Worm (Caenorhabditis elegans) whole organism, young adult: ENCODE data around the gene K12D12.4.
A peak's percentile ranks its signal among the peaks of the same experiment; 100 is the strongest.

Experiments
- F22D6.2 ChIP-seq: sonication (generic microtip); optimal IDR thresholded peaks from 2 replicates; lab custom pipeline; 2016; ENCODE audit warnings: mild to moderate bottlenecking, missing genetic modification characterization, missing compliant biosample characterization
- F37B4.10 ChIP-seq: fragments of 200-800 bp; sonication (Bioruptor generic); IDR thresholded peaks from 2 replicates; pipeline ENCODE4 v1.3.6; 2022; ENCODE audit warnings: missing genetic modification characterization, missing compliant biosample characterization
- F39B2.1 ChIP-seq: fragments of 200-800 bp; sonication (Bioruptor generic); IDR thresholded peaks from 2 replicates; pipeline ENCODE4 v1.3.6; 2022; ENCODE audit warnings: missing genetic modification reagents, missing genetic modification characterization, missing compliant biosample characterization
- F49E8.2 ChIP-seq: sonication (generic microtip); optimal IDR thresholded peaks from 3 replicates; lab custom pipeline; 2017; ENCODE audit warnings: missing genetic modification characterization, mild to moderate bottlenecking, missing compliant biosample characterization, antibody characterized with exemption, moderate library complexity; ENCODE audit not compliant: insufficient read depth
- K12H6.12 ChIP-seq: fragments of 200-800 bp; sonication (Bioruptor generic); optimal IDR thresholded peaks from 2 replicates; lab custom pipeline; 2018; ENCODE audit warnings: mild to moderate bottlenecking, missing genetic modification characterization, missing compliant biosample characterization
- Y67H2A.10 ChIP-seq: fragments of 200-800 bp; sonication (Bioruptor generic); conservative IDR thresholded peaks from 2 replicates; pipeline ENCODE4 v1.3.6; 2022; ENCODE audit warnings: missing genetic modification reagents, missing genetic modification characterization, missing compliant biosample characterization
- ama-1 ChIP-seq, 3 experiments: fragments of 150-350 bp in 1 of 3; sonication (generic microtip) in 2 of 3; optimal IDR thresholded peaks; 2 replicates each; lab custom pipeline; 2014 to 2018; ENCODE audit warnings: missing biosample characterization in 2 of 3, missing genetic modification characterization in 2 of 3, missing genetic modification reagents in 2 of 3
- atf-7 ChIP-seq: sonication (generic microtip); optimal IDR thresholded peaks from 2 replicates; lab custom pipeline; 2017; ENCODE audit warnings: mild to moderate bottlenecking, missing genetic modification characterization, missing compliant biosample characterization
- attf-3 ChIP-seq: fragments of 200-800 bp; sonication (Bioruptor generic); conservative IDR thresholded peaks from 2 replicates; pipeline ENCODE4 v1.3.6; 2022; ENCODE audit warnings: missing genetic modification reagents, missing genetic modification characterization, missing compliant biosample characterization
- attf-5 ChIP-seq: fragments of 200-800 bp; sonication (Bioruptor generic); optimal IDR thresholded peaks from 2 replicates; lab custom pipeline; 2018; ENCODE audit warnings: mild to moderate bottlenecking, missing genetic modification characterization, missing compliant biosample characterization
- bed-1 ChIP-seq: fragments of 200-800 bp; sonication (Bioruptor generic); IDR thresholded peaks from 2 replicates; pipeline ENCODE4 v1.3.6; 2022; ENCODE audit warnings: missing genetic modification reagents, missing genetic modification characterization, missing compliant biosample characterization
- ceh-79 ChIP-seq: sonication (generic microtip); optimal IDR thresholded peaks from 2 replicates; lab custom pipeline; 2017; ENCODE audit warnings: mild to moderate bottlenecking, missing genetic modification characterization, missing compliant biosample characterization
- ceh-91 ChIP-seq: fragments of 200-800 bp; sonication (Bioruptor generic); IDR thresholded peaks from 2 replicates; pipeline ENCODE4 v1.3.6; 2022; ENCODE audit warnings: missing genetic modification reagents, missing genetic modification characterization, missing compliant biosample characterization
- die-1 ChIP-seq: sonication (generic microtip); optimal IDR thresholded peaks from 2 replicates; lab custom pipeline; 2016; ENCODE audit warnings: missing genotype, mild to moderate bottlenecking, missing genetic modification characterization, missing compliant biosample characterization
- dox-1 ChIP-seq: fragments of 200-800 bp; sonication (Bioruptor generic); IDR thresholded peaks from 2 replicates; pipeline ENCODE4 v1.3.6; 2022; ENCODE audit warnings: missing genetic modification reagents, missing genetic modification characterization, missing compliant biosample characterization
- dpl-1 ChIP-seq: fragments of 150-350 bp; optimal IDR thresholded peaks from 2 replicates; lab custom pipeline; 2014; ENCODE audit warnings: missing biosample characterization, missing genetic modification reagents, missing genetic modification characterization
- egl-44 ChIP-seq: fragments of 200-800 bp; sonication (Bioruptor generic); IDR thresholded peaks from 2 replicates; pipeline ENCODE4 v1.3.6; 2022; ENCODE audit warnings: missing genetic modification reagents, missing genetic modification characterization, missing compliant biosample characterization
- egrh-3 ChIP-seq: fragments of 200-800 bp; sonication (Bioruptor generic); IDR thresholded peaks from 2 replicates; pipeline ENCODE4 v1.3.6; 2022; ENCODE audit warnings: missing genetic modification reagents, missing genetic modification characterization, missing compliant biosample characterization
- fkh-3 ChIP-seq: sonication (generic microtip); optimal IDR thresholded peaks from 2 replicates; lab custom pipeline; 2016; ENCODE audit warnings: mild to moderate bottlenecking, missing genetic modification characterization, missing compliant biosample characterization
- gei-17 ChIP-seq: fragments of 200-800 bp; sonication (Bioruptor generic); optimal IDR thresholded peaks from 2 replicates; lab custom pipeline; 2018; ENCODE audit warnings: mild to moderate bottlenecking, missing genetic modification characterization, missing compliant biosample characterization
- hlh-12 ChIP-seq: sonication (generic microtip); optimal IDR thresholded peaks from 2 replicates; lab custom pipeline; 2016; ENCODE audit warnings: missing genetic modification characterization, missing compliant biosample characterization
- hrde-1 ChIP-seq: sonication (generic microtip); optimal IDR thresholded peaks from 2 replicates; lab custom pipeline; 2016; ENCODE audit warnings: missing genetic modification characterization, mild to moderate bottlenecking, missing compliant biosample characterization, moderate library complexity, missing genotype, missing genetic modification reagents, borderline replicate concordance
- hsf-1 ChIP-seq: fragments of 200-800 bp; sonication (Bioruptor generic); IDR thresholded peaks from 2 replicates; pipeline ENCODE4 v1.3.6; 2022; ENCODE audit warnings: missing genetic modification reagents, missing genetic modification characterization, missing compliant biosample characterization
- madf-6 ChIP-seq: fragments of 200-800 bp; sonication (Bioruptor generic); IDR thresholded peaks from 2 replicates; pipeline ENCODE4 v1.3.6; 2022; ENCODE audit warnings: missing genetic modification reagents, missing genetic modification characterization, missing compliant biosample characterization
- mel-28 ChIP-seq: sonication (generic microtip); optimal IDR thresholded peaks from 2 replicates; lab custom pipeline; 2016; ENCODE audit warnings: borderline replicate concordance, mild to moderate bottlenecking, missing genetic modification characterization, missing compliant biosample characterization
- nfya-1 ChIP-seq: sonication (generic microtip); optimal IDR thresholded peaks from 2 replicates; lab custom pipeline; 2017; ENCODE audit warnings: antibody characterized with exemption, missing compliant biosample characterization, missing genetic modification characterization, borderline replicate concordance; ENCODE audit not compliant: insufficient read depth
- nfya-2 ChIP-seq: fragments of 200-800 bp; sonication (Bioruptor generic); IDR thresholded peaks from 2 replicates; pipeline ENCODE4 v1.3.6; 2022; ENCODE audit warnings: missing genetic modification reagents, missing genetic modification characterization, missing compliant biosample characterization
- nhr-27 ChIP-seq: fragments of 200-800 bp; sonication (Bioruptor generic); optimal IDR thresholded peaks from 2 replicates; lab custom pipeline; 2018; ENCODE audit warnings: mild to moderate bottlenecking, missing genetic modification characterization, moderate library complexity, missing compliant biosample characterization
- nhr-80 ChIP-seq: sonication (generic microtip); optimal IDR thresholded peaks from 2 replicates; lab custom pipeline; 2016; ENCODE audit warnings: missing genetic modification characterization, missing compliant biosample characterization
- nhr-90 ChIP-seq: sonication (generic microtip); optimal IDR thresholded peaks from 2 replicates; lab custom pipeline; 2016; ENCODE audit warnings: missing genotype, mild to moderate bottlenecking, missing genetic modification characterization, missing compliant biosample characterization
- pbrm-1 ChIP-seq: fragments of 200-800 bp; sonication (Bioruptor generic); IDR thresholded peaks from 2 replicates; pipeline ENCODE4 v1.3.6; 2022; ENCODE audit warnings: missing genetic modification reagents, missing genetic modification characterization, missing compliant biosample characterization
- rec-8 ChIP-seq, 2 experiments: sonication (generic microtip); optimal IDR thresholded peaks; 2 replicates each; lab custom pipeline; 2016; ENCODE audit warnings: mild to moderate bottlenecking in 2 of 2, missing genetic modification characterization in 2 of 2, missing genetic modification reagents in 2 of 2, missing genotype in 2 of 2, missing biosample characterization in 1 of 2, missing compliant biosample characterization in 1 of 2, moderate library complexity in 1 of 2
- repo-1 ChIP-seq: sonication (generic microtip); optimal IDR thresholded peaks from 2 replicates; lab custom pipeline; 2017; ENCODE audit warnings: mild to moderate bottlenecking, missing genetic modification characterization, missing compliant biosample characterization
- rpc-1 ChIP-seq, 2 experiments: fragments of 150-350 bp in 1 of 2; sonication (generic microtip) in 1 of 2; optimal IDR thresholded peaks; 2 replicates each; lab custom pipeline; 2014 to 2018; ENCODE audit warnings: missing biosample characterization in 1 of 2, missing genetic modification characterization in 1 of 2, missing genetic modification reagents in 1 of 2, missing genotype in 1 of 2
- snpc-1.1 ChIP-seq: sonication (generic microtip); optimal IDR thresholded peaks from 2 replicates; lab custom pipeline; 2017; ENCODE audit warnings: missing genetic modification characterization, mild to moderate bottlenecking, missing compliant biosample characterization, antibody characterized with exemption, moderate library complexity, missing genotype, missing genetic modification reagents; ENCODE audit not compliant: insufficient read depth
- snpc-1.3 ChIP-seq: sonication (generic microtip); optimal IDR thresholded peaks from 2 replicates; lab custom pipeline; 2017; ENCODE audit warnings: missing genetic modification characterization, mild to moderate bottlenecking, missing compliant biosample characterization, antibody characterized with exemption, moderate library complexity, missing genotype, missing genetic modification reagents; ENCODE audit not compliant: insufficient read depth
- snpc-3.4 ChIP-seq: sonication (generic microtip); optimal IDR thresholded peaks from 2 replicates; lab custom pipeline; 2017; ENCODE audit warnings: missing genetic modification characterization, mild to moderate bottlenecking, missing compliant biosample characterization, antibody characterized with exemption, moderate library complexity, missing genotype, missing genetic modification reagents
- snpc-4 ChIP-seq, 5 experiments: fragments of 150-350 bp in 1 of 5; sonication (generic microtip) in 4 of 5; optimal IDR thresholded peaks; 2 replicates each; lab custom pipeline; 2014 to 2018; ENCODE audit warnings: missing genetic modification characterization in 5 of 5, missing biosample characterization in 3 of 5, antibody characterized with exemption in 2 of 5, mild to moderate bottlenecking in 2 of 5, missing compliant biosample characterization in 2 of 5, missing genotype in 2 of 5, moderate library complexity in 2 of 5, missing genetic modification reagents in 1 of 5
- somi-1 ChIP-seq: fragments of 200-800 bp; sonication (Bioruptor generic); optimal IDR thresholded peaks from 2 replicates; lab custom pipeline; 2018; ENCODE audit warnings: mild to moderate bottlenecking, missing genetic modification characterization, missing compliant biosample characterization
- sptf-2 ChIP-seq: fragments of 200-800 bp; sonication (Bioruptor generic); optimal IDR thresholded peaks from 2 replicates; lab custom pipeline; 2018; ENCODE audit warnings: mild to moderate bottlenecking, missing genetic modification characterization, missing compliant biosample characterization
- tbx-9 ChIP-seq: sonication (generic microtip); optimal IDR thresholded peaks from 2 replicates; lab custom pipeline; 2016; ENCODE audit warnings: borderline replicate concordance, missing genetic modification characterization, inconsistent platforms, missing compliant biosample characterization
- xnd-1 ChIP-seq: sonication (generic microtip); optimal IDR thresholded peaks from 2 replicates; lab custom pipeline; 2016; ENCODE audit warnings: missing genotype, missing genetic modification reagents, missing genetic modification characterization, missing compliant biosample characterization
- ztf-22 ChIP-seq: fragments of 200-800 bp; sonication (Bioruptor generic); optimal IDR thresholded peaks from 2 replicates; lab custom pipeline; 2018; ENCODE audit warnings: mild to moderate bottlenecking, missing genetic modification characterization, moderate library complexity, missing compliant biosample characterization
- ztf-25 ChIP-seq: fragments of 200-800 bp; sonication (Bioruptor generic); IDR thresholded peaks from 2 replicates; pipeline ENCODE4 v1.3.6; 2022; ENCODE audit warnings: missing genetic modification reagents, missing genetic modification characterization, missing compliant biosample characterization

K12D12.4 gene

DNA sequence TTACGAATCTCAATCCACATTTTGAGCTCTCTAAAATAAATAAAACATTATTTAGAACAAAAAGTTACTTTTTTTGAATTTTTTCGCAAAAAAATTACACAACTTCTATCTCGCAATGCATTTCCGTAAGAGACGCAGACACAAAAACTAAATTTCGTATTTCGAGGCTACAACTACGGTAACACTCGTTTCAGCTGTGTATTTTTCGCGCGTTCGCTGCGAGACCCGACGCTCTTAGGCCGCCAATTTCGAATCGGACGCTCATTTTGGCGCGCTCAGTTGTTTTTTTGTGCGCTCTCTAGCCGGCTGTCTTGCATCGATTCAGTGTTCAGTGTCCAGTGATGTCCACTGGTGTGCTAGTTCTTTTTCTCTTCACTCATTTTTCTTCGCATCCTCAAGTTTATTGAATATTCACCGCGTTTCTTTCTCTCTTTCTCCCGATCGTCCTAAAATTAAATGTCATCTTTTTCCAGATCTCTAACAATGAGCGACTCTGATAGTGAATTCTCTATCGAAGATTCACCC is 9.2 kb upstream of the K12D12.4 start, which contains the start of the genes npp-3 and top-2 (continued):
- peak; percentile 59; the same call in 1 of the 2 replicates for TF ChIP-seq F39B2.1 (GFP tag; lab: Robert Waterston, UW)
- no peak for TF ChIP-seq nhr-27
- TF ChIP-seq pbrm-1 (GFP tag; lab: Robert Waterston, UW) = peak; percentile 90
- no peak for TF ChIP-seq fkh-3 (tag; lab: Kevin White, UChicago)
- TF ChIP-seq dpl-1 (GFP tag; lab: Kevin White, UChicago) = peak; percentile 99
- TF ChIP-seq ztf-22 (GFP tag; lab: Kevin White, UChicago) = no peak
- no peak for TF ChIP-seq tbx-9 (tag; lab: Kevin White, UChicago)
- TF ChIP-seq gei-17 (GFP tag; lab: Kevin White, UChicago) = peak; percentile 57
- TF ChIP-seq F49E8.2 (tag; lab: Kevin White, UChicago) = peak; percentile 91
- no peak for TF ChIP-seq nfya-1 (tag; lab: Kevin White, UChicago)
- TF ChIP-seq die-1 (tag; lab: Kevin White, UChicago) = peak; percentile 30
- TF ChIP-seq Y67H2A.10 = peak; percentile 90
- peak; percentile 95 for TF ChIP-seq snpc-3.4 (tag; lab: Kevin White, UChicago)
- TF ChIP-seq nfya-2 (GFP tag; lab: Robert Waterston, UW) = 0 out of 2 replicates have a peak, but pooled peaks have one; percentile 34
- no peak for TF ChIP-seq sptf-2 (GFP tag; lab: Kevin White, UChicago)
- peak; percentile 39 for TF ChIP-seq snpc-1.1 (tag; lab: Kevin White, UChicago)
- peak; percentile 98 for TF ChIP-seq ceh-91 (GFP tag; lab: Robert Waterston, UW)
- peak; percentile 84 for TF ChIP-seq K12H6.12 (tag; lab: Kevin White, UChicago)
- peak; percentile 78 for TF ChIP-seq repo-1 (tag; lab: Kevin White, UChicago)
- TF ChIP-seq egrh-3 (GFP tag; lab: Robert Waterston, UW) = 0 out of 2 replicates have a peak, but pooled peaks have one; percentile 36
- TF ChIP-seq hrde-1 (tag; lab: Kevin White, UChicago) = peak; percentile 83
- peak; percentile 7 for TF ChIP-seq nhr-80 (tag; lab: Kevin White, UChicago)
- peak; percentile 95 for TF ChIP-seq xnd-1 (tag; lab: Kevin White, UChicago)
- TF ChIP-seq attf-3 (GFP tag; lab: Robert Waterston, UW) = peak; percentile 83
- 0 out of 2 replicates have a peak, but pooled peaks have one; percentile 11 for TF ChIP-seq ztf-25
- no peak for TF ChIP-seq ama-1 (optimal IDR thresholded peaks at IDR 0.05; lab: Kevin White, UChicago)
- no peak for TF ChIP-seq ama-1 (GFP tag; optimal IDR thresholded peaks at IDR 0.05; lab: Kevin White, UChicago)
- peak; percentile 99 for TF ChIP-seq madf-6 (GFP tag; lab: Robert Waterston, UW)
- TF ChIP-seq egl-44 (GFP tag; lab: Robert Waterston, UW) = 0 out of 2 replicates have a peak, but pooled peaks have one; percentile 27
- no peak for TF ChIP-seq mel-28
- no peak for TF ChIP-seq bed-1
- TF ChIP-seq hlh-12 = no peak
- peak; percentile 17 for TF ChIP-seq rpc-1 (optimal IDR thresholded peaks at IDR 0.05; lab: Kevin White, UChicago)
- TF ChIP-seq rpc-1 (tag; optimal IDR thresholded peaks at IDR 0.05; lab: Kevin White, UChicago) = no peak
- peak; percentile 32 for TF ChIP-seq atf-7 (tag; lab: Kevin White, UChicago)
- peak; percentile 55 for TF ChIP-seq snpc-4 (GFP tag; optimal IDR thresholded peaks at IDR 0.05; lab: Kevin White, UChicago)
- peak; percentile 52 to 87 (median 81) for TF ChIP-seq snpc-4 (tag; optimal IDR thresholded peaks at IDR 0.05; lab: Kevin White, UChicago)
- no peak for TF ChIP-seq F37B4.10
- TF ChIP-seq rec-8 (tag; optimal IDR thresholded peaks at IDR 0.05; lab: Kevin White, UChicago) = no peak
- peak; percentile 70 for TF ChIP-seq somi-1 (GFP tag; lab: Kevin White, UChicago)
- no peak for TF ChIP-seq ceh-79
- TF ChIP-seq dox-1 (GFP tag; lab: Robert Waterston, UW) = peak; percentile 96
- no peak for TF ChIP-seq F22D6.2
- TF ChIP-seq hsf-1 (GFP tag; lab: Robert Waterston, UW) = peak; percentile 90
- TF ChIP-seq snpc-1.3 (tag; lab: Kevin White, UChicago) = peak; percentile 88
- peak; percentile 97 for TF ChIP-seq attf-5 (GFP tag; lab: Kevin White, UChicago)
- TF ChIP-seq nhr-90 (tag; lab: Kevin White, UChicago) = no peak
